Worm (Caenorhabditis elegans): ENCODE measurements around the gene C09E10.3.

DNA sequence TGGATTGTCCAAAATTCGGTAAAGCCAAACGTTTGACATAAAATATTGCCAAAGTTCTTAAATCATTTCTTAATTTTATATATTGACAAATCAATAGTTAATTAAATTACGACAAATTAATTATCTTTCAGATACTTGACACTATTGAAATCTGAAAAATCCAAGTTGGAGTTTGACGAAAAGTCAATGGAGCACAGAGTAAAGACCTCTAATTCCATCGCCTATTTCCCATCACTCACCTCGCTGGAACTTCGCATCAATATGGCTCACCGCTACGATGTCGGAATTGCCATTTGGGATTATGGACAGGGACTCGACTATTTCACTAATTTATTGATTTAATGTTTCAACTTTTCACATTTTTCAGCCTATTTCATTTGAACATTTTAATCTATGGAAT, 31.0 kb downstream of the C09E10.3 start:
- TF ChIP-seq elt-3 (tag; optimal IDR thresholded peaks at IDR 0.05) (no peak), ztf-11 (tag; optimal IDR thresholded peaks at IDR 0.05) (no peak), mep-1 (tag; optimal IDR thresholded peaks at IDR 0.05) (no peak), snpc-4 (tag; optimal IDR thresholded peaks at IDR 0.05) (no peak), pha-4 (tag; optimal IDR thresholded peaks at IDR 0.05) (no peak)

All from whole organism, mixed stage, embryonic.